Worm (Caenorhabditis elegans) whole organism, L1 larva: ENCODE data around the gene dcaf-1.
"Not testable (repeated sequence)": the region's sequence is repeated elsewhere in the genome, so short reads cannot be mapped to it uniquely, and the experiment has no call there.

ENCODE experiments used
- alr-1 ChIP-seq: fragments of 200-800 bp; sonication (Bioruptor generic); optimal IDR thresholded peaks from 2 replicates; lab custom pipeline; 2018; ENCODE audit warnings: borderline replicate concordance, mild to moderate bottlenecking, missing genetic modification characterization, missing compliant biosample characterization
- jun-1 ChIP-seq: fragments of 150-350 bp; optimal IDR thresholded peaks from 2 replicates; lab custom pipeline; 2014; ENCODE audit warnings: missing biosample characterization, missing genetic modification reagents, missing genetic modification characterization
- lin-13 ChIP-seq: fragments of 150-350 bp; optimal IDR thresholded peaks from 2 replicates; lab custom pipeline; 2014; ENCODE audit warnings: missing biosample characterization, missing genetic modification reagents, missing genetic modification characterization
- lin-39 ChIP-seq: fragments of 150-350 bp; optimal IDR thresholded peaks from 2 replicates; lab custom pipeline; 2014; ENCODE audit warnings: missing biosample characterization, missing genetic modification reagents, missing genetic modification characterization
- mef-2 ChIP-seq: fragments of 150-350 bp; optimal IDR thresholded peaks from 2 replicates; lab custom pipeline; 2014; ENCODE audit warnings: missing biosample characterization, missing genetic modification characterization
- nhr-84 ChIP-seq: sonication (generic microtip); optimal IDR thresholded peaks from 2 replicates; lab custom pipeline; 2017; ENCODE audit warnings: missing biosample characterization, missing genetic modification characterization
- unc-62 ChIP-seq: fragments of 150-350 bp; optimal IDR thresholded peaks from 2 replicates; lab custom pipeline; 2014; ENCODE audit warnings: missing biosample characterization, missing genetic modification reagents, missing genetic modification characterization
- zag-1 ChIP-seq: fragments of 150-350 bp; optimal IDR thresholded peaks from 2 replicates; lab custom pipeline; 2014; ENCODE audit warnings: missing biosample characterization, missing genetic modification characterization

DNA sequence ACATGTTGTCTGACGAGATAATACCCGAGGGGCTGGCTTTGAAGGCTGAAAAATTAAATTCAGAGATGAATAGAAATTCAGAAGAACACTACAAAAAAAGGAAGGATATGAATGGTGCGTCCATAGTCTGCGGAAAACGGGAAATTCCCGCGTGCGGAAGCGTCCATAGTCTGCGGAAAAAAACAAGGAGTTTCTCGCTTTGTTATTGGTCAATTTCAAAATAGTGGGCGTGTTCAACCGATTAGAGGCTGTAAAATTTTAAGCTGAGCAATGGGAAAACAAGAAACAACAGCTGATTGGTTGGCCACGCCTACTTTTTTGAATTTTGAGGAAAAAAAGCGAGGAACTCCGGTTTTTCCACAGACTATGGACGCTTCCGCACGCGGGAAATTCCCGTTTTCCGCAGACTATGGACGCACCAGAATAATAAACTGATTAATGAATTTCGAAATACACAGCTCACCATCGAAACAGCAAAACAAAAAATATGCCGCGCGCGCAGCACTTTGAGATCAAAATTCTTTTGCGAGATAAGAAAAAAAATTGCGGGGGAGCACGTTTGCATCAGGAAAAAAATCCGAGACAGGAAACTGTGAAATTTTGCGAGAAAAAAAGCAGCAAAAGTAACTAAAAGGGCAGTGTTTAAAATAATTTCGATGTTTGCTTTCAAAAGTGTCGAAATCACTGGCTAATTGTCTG is 34.5 kb upstream of the dcaf-1 start, which contains the start of gene gln-6:
- TF ChIP-seq mef-2 (tag; lab: Kevin White, UChicago); nhr-84; alr-1 (tag; lab: Kevin White, UChicago); lin-13 (GFP tag; lab: Kevin White, UChicago); unc-62 (GFP tag; lab: Kevin White, UChicago); lin-39; jun-1 (tag; lab: Kevin White, UChicago); zag-1 (tag; lab: Kevin White, UChicago): not testable (repeated sequence)
